Worm (Caenorhabditis elegans): ENCODE results near the gene K02B7.3.

Gene K02B7.3

ce11 chrII:14673636-14674035 lies 21.5 kb downstream of the K02B7.3 start:
- TF ChIP-seq nhr-120 (GFP tag; IDR thresholded peaks at IDR 0.05) = no peak
- TF ChIP-seq pbrm-1 (GFP tag; IDR thresholded peaks at IDR 0.05) = no peak
- TF ChIP-seq Y95B8A.8 (GFP tag; IDR thresholded peaks at IDR 0.05) = no peak
- TF ChIP-seq tlf-1 (GFP tag; optimal IDR thresholded peaks at IDR 0.05) = no peak
- TF ChIP-seq T26A5.8 (tag; optimal IDR thresholded peaks at IDR 0.05) = no peak
- no peak for TF ChIP-seq F39B2.1 (GFP tag; IDR thresholded peaks at IDR 0.05)
- TF ChIP-seq ztf-25 (GFP tag; IDR thresholded peaks at IDR 0.05) = no peak
- TF ChIP-seq F52B5.7 (tag; optimal IDR thresholded peaks at IDR 0.05) = no peak
- TF ChIP-seq gei-17 (GFP tag; optimal IDR thresholded peaks at IDR 0.05) = no peak
- TF ChIP-seq madf-8 (GFP tag; conservative IDR thresholded peaks at IDR 0.05) = no peak
- no peak for TF ChIP-seq lir-1 (GFP tag; conservative IDR thresholded peaks at IDR 0.05)
- no peak for TF ChIP-seq C06A6.2 (GFP tag; conservative IDR thresholded peaks at IDR 0.05)
- TF ChIP-seq ets-4 (GFP tag; optimal IDR thresholded peaks at IDR 0.05) = no peak
- no peak for TF ChIP-seq B0019.2 (GFP tag; conservative IDR thresholded peaks at IDR 0.05)

- no peak for TF ChIP-seq T07F8.4 (tag; optimal IDR thresholded peaks at IDR 0.05)
These were observed 23.0 kb downstream of the K02B7.3 start for ce11 chrII:14672095-14672494.

ce11 chrII:14670175-14670574 lies 24.9 kb downstream of the K02B7.3 start:
- TF ChIP-seq F55B11.4 (tag; optimal IDR thresholded peaks at IDR 0.05; ENCODE audit: borderline replicate concordance, insufficient read depth) (no peak), nfyb-1 (GFP tag; IDR thresholded peaks at IDR 0.05) (no peak), ztf-26 (tag; optimal IDR thresholded peaks at IDR 0.05) (no peak), ztf-22 (GFP tag; optimal IDR thresholded peaks at IDR 0.05) (no peak), lin-35 (GFP tag; optimal IDR thresholded peaks at IDR 0.05) (no peak), K11D2.4 (GFP tag; IDR thresholded peaks at IDR 0.05) (no peak), xnd-1 (tag; optimal IDR thresholded peaks at IDR 0.05) (no peak), sdz-38 (tag; optimal IDR thresholded peaks at IDR 0.05) (no peak), dox-1 (GFP tag; IDR thresholded peaks at IDR 0.05) (no peak), repo-1 (tag; optimal IDR thresholded peaks at IDR 0.05) (no peak), F10E7.11 (tag; optimal IDR thresholded peaks at IDR 0.05) (no peak), nhr-27 (tag; optimal IDR thresholded peaks at IDR 0.05) (no peak), akir-1 (GFP tag; optimal IDR thresholded peaks at IDR 0.05) (no peak), lir-1 (GFP tag; conservative IDR thresholded peaks at IDR 0.05) (no peak), rec-8 (tag; optimal IDR thresholded peaks at IDR 0.05) (no peak), dpl-1 (GFP tag; optimal IDR thresholded peaks at IDR 0.05) (no peak), hsf-1 (GFP tag; IDR thresholded peaks at IDR 0.05) (no peak), attf-5 (GFP tag; optimal IDR thresholded peaks at IDR 0.05) (no peak)

ce11 chrII:14668608-14669007 lies 26.5 kb downstream of the K02B7.3 start:
- TF ChIP-seq F52B5.7 (tag; optimal IDR thresholded peaks at IDR 0.05) (no peak), T26A5.8 (tag; optimal IDR thresholded peaks at IDR 0.05) (no peak), Y79H2A.3 (GFP tag; conservative IDR thresholded peaks at IDR 0.05) (no peak), dpl-1 (GFP tag; optimal IDR thresholded peaks at IDR 0.05) (no peak), ztf-26 (tag; optimal IDR thresholded peaks at IDR 0.05) (no peak), ceh-79 (tag; optimal IDR thresholded peaks at IDR 0.05) (no peak), ama-1 (optimal IDR thresholded peaks at IDR 0.05) (no peak), ama-1 (GFP tag; optimal IDR thresholded peaks at IDR 0.05) (no peak), C06A6.2 (GFP tag; conservative IDR thresholded peaks at IDR 0.05) (no peak), F49E8.2 (tag; optimal IDR thresholded peaks at IDR 0.05; ENCODE audit: insufficient read depth) (no peak), atf-7 (tag; optimal IDR thresholded peaks at IDR 0.05) (no peak), hlh-12 (tag; optimal IDR thresholded peaks at IDR 0.05) (no peak), ztf-25 (GFP tag; IDR thresholded peaks at IDR 0.05) (no peak), rcor-1 (GFP tag; IDR thresholded peaks at IDR 0.05) (no peak), pha-4 (tag; optimal IDR thresholded peaks at IDR 0.05) (no peak), F10E7.11 (tag; optimal IDR thresholded peaks at IDR 0.05) (no peak), xnd-1 (tag; optimal IDR thresholded peaks at IDR 0.05) (no peak)

Measured in whole organism, young adult.